Fruit fly (Drosophila melanogaster) whole organism, embryonic: ENCODE measurements around the gene CNMa.

Source experiments
- CG10209 ChIP-seq: fragments of 200-800 bp; sonication (Bioruptor generic); optimal IDR thresholded peaks from 3 replicates; lab custom pipeline; 2017; ENCODE audit warnings: missing biosample characterization, mild to moderate bottlenecking, missing genetic modification characterization, missing genetic modification reagents
- CG10267 ChIP-seq: fragments of 200-800 bp; sonication (Bioruptor generic); optimal IDR thresholded peaks from 2 replicates; lab custom pipeline; 2018; ENCODE audit warnings: missing biosample characterization, mild to moderate bottlenecking, missing genetic modification characterization, moderate library complexity
- CG10543 ChIP-seq: fragments of 200-800 bp; sonication (Bioruptor generic); optimal IDR thresholded peaks from 3 replicates; lab custom pipeline; 2017; ENCODE audit warnings: missing biosample characterization, mild to moderate bottlenecking, missing genetic modification characterization, moderate library complexity
- CG1233 ChIP-seq: fragments of 200-800 bp; sonication (Bioruptor generic); optimal IDR thresholded peaks from 4 replicates; lab custom pipeline; 2018; ENCODE audit warnings: missing biosample characterization, mild to moderate bottlenecking, missing genetic modification characterization
- CG14860 ChIP-seq: fragments of 200-800 bp; sonication (Bioruptor generic); IDR thresholded peaks from 3 replicates; pipeline ENCODE4 v1.3.6; 2022; ENCODE audit warnings: missing biosample characterization, missing genetic modification characterization; ENCODE audit not compliant: partially characterized antibody
- CG14965 ChIP-seq: fragments of 200-800 bp; sonication (Bioruptor generic); optimal IDR thresholded peaks from 2 replicates; lab custom pipeline; 2016; ENCODE audit warnings: missing biosample characterization, missing genetic modification characterization, borderline replicate concordance
- CG15514 ChIP-seq: fragments of 200-800 bp; sonication (Bioruptor generic); optimal IDR thresholded peaks from 3 replicates; lab custom pipeline; 2017; ENCODE audit warnings: missing biosample characterization, missing genetic modification characterization, mild to moderate bottlenecking, moderate library complexity, missing genetic modification reagents
- CG1647 ChIP-seq: fragments of 200-800 bp; sonication (Bioruptor generic); optimal IDR thresholded peaks from 3 replicates; lab custom pipeline; 2016; ENCODE audit warnings: missing biosample characterization, missing genetic modification characterization
- CG16813 ChIP-seq: fragments of 200-800 bp; sonication (Bioruptor generic); IDR thresholded peaks from 3 replicates; pipeline ENCODE4 v1.3.6; 2022; ENCODE audit warnings: missing biosample characterization, missing genetic modification characterization; ENCODE audit not compliant: partially characterized antibody
- CG17359 ChIP-seq: fragments of 200-800 bp; sonication (Bioruptor generic); optimal IDR thresholded peaks from 3 replicates; lab custom pipeline; 2018; ENCODE audit warnings: missing biosample characterization, mild to moderate bottlenecking, missing genetic modification characterization, moderate library complexity
- CG17829 ChIP-seq: fragments of 200-800 bp; optimal IDR thresholded peaks from 2 replicates; lab custom pipeline; 2019; ENCODE audit warnings: missing biosample characterization, mild to moderate bottlenecking, missing genetic modification characterization, moderate library complexity
- CG18476 ChIP-seq: fragments of 200-800 bp; sonication (Bioruptor generic); optimal IDR thresholded peaks from 2 replicates; lab custom pipeline; 2016; ENCODE audit warnings: missing biosample characterization, mild to moderate bottlenecking, missing genetic modification characterization
- CG18599 ChIP-seq: fragments of 200-800 bp; sonication (Bioruptor generic); optimal IDR thresholded peaks from 3 replicates; lab custom pipeline; 2017; ENCODE audit warnings: missing biosample characterization, missing genetic modification characterization, mild to moderate bottlenecking, moderate library complexity, missing genetic modification reagents
- CG2120 ChIP-seq: fragments of 200-800 bp; sonication (Bioruptor generic); optimal IDR thresholded peaks from 3 replicates; lab custom pipeline; 2016; ENCODE audit warnings: missing biosample characterization, missing genetic modification characterization
- CG3407 ChIP-seq: fragments of 200-800 bp; sonication (Bioruptor generic); optimal IDR thresholded peaks from 2 replicates; lab custom pipeline; 2018; ENCODE audit warnings: missing biosample characterization, mild to moderate bottlenecking, missing genetic modification characterization
- Camta ChIP-seq: fragments of 200-800 bp; sonication (Bioruptor generic); optimal IDR thresholded peaks from 2 replicates; lab custom pipeline; 2016; ENCODE audit warnings: missing biosample characterization, missing genetic modification characterization
- Chrac-16 ChIP-seq: fragments of 200-800 bp; sonication (Bioruptor generic); optimal IDR thresholded peaks from 3 replicates; lab custom pipeline; 2016; ENCODE audit warnings: missing biosample characterization, missing genetic modification characterization
- Dll ChIP-seq: fragments of 200-800 bp; sonication (Bioruptor generic); IDR thresholded peaks from 4 replicates; pipeline ENCODE4 v1.3.6; 2022; ENCODE audit warnings: missing biosample characterization, missing genetic modification characterization; ENCODE audit not compliant: partially characterized antibody
- Drgx ChIP-seq: fragments of 200-800 bp; sonication (Bioruptor generic); IDR thresholded peaks from 2 replicates; pipeline ENCODE4 v1.3.6; 2022; ENCODE audit warnings: missing biosample characterization, missing genetic modification characterization
- Fer3 ChIP-seq: fragments of 200-800 bp; sonication (Bioruptor generic); optimal IDR thresholded peaks from 2 replicates; lab custom pipeline; 2018; ENCODE audit warnings: missing biosample characterization, mild to moderate bottlenecking, missing genetic modification characterization, moderate library complexity
- Hr3 ChIP-seq: fragments of 200-800 bp; sonication (Bioruptor generic); optimal IDR thresholded peaks from 3 replicates; lab custom pipeline; 2016; ENCODE audit warnings: missing biosample characterization, missing genetic modification characterization
- NC2β ChIP-seq: fragments of 200-800 bp; sonication (Bioruptor generic); optimal IDR thresholded peaks from 2 replicates; lab custom pipeline; 2016; ENCODE audit warnings: missing biosample characterization, missing genetic modification characterization
- Ravus ChIP-seq: fragments of 200-800 bp; sonication (Bioruptor generic); IDR thresholded peaks from 2 replicates; pipeline ENCODE4 v1.3.6; 2022; ENCODE audit warnings: missing biosample characterization, missing genetic modification characterization
- Side ChIP-seq: fragments of 200-800 bp; sonication (Bioruptor generic); optimal IDR thresholded peaks from 2 replicates; lab custom pipeline; 2016; ENCODE audit warnings: missing biosample characterization, missing genetic modification characterization
- Sry-δ ChIP-seq: fragments of 200-800 bp; sonication (Bioruptor generic); optimal IDR thresholded peaks from 2 replicates; lab custom pipeline; 2016; ENCODE audit warnings: missing biosample characterization, missing genetic modification characterization
- Xbp1 ChIP-seq: fragments of 200-800 bp; sonication (Bioruptor generic); optimal IDR thresholded peaks from 3 replicates; lab custom pipeline; 2016; ENCODE audit warnings: missing biosample characterization, mild to moderate bottlenecking, missing genetic modification characterization
- YL-1 ChIP-seq: fragments of 200-800 bp; sonication (Bioruptor generic); optimal IDR thresholded peaks from 3 replicates; lab custom pipeline; 2017; ENCODE audit warnings: missing biosample characterization, mild to moderate bottlenecking, missing genetic modification characterization
- amos ChIP-seq: fragments of 200-800 bp; sonication (Bioruptor generic); IDR thresholded peaks from 2 replicates; pipeline ENCODE4 v1.3.6; 2022; ENCODE audit warnings: missing biosample characterization, missing genetic modification characterization; ENCODE audit not compliant: partially characterized antibody
- bcd ChIP-seq: fragments of 200-800 bp; sonication (Bioruptor generic); optimal IDR thresholded peaks from 2 replicates; lab custom pipeline; 2017; ENCODE audit warnings: missing biosample characterization, mild to moderate bottlenecking, missing genetic modification characterization
- cad ChIP-seq: fragments of >200 bp; optimal IDR thresholded peaks from 2 replicates; lab custom pipeline; 2017; ENCODE audit warnings: missing biosample characterization, missing genetic modification characterization
- ci ChIP-seq: fragments of 200-800 bp; sonication (Bioruptor generic); IDR thresholded peaks from 3 replicates; pipeline ENCODE4 v1.3.6; 2022; ENCODE audit warnings: missing biosample characterization, missing genetic modification characterization
- cwo ChIP-seq: fragments of 200-800 bp; sonication (Bioruptor generic); optimal IDR thresholded peaks from 3 replicates; lab custom pipeline; 2017; ENCODE audit warnings: missing biosample characterization, missing genetic modification characterization, mild to moderate bottlenecking, moderate library complexity, missing genetic modification reagents
- da ChIP-seq: fragments of 200-800 bp; sonication (Bioruptor generic); optimal IDR thresholded peaks from 2 replicates; lab custom pipeline; 2016; ENCODE audit warnings: missing biosample characterization, missing genetic modification characterization
- dysf ChIP-seq: fragments of 200-800 bp; sonication (Bioruptor generic); IDR thresholded peaks from 3 replicates; pipeline ENCODE4 v1.3.6; 2022; ENCODE audit warnings: missing biosample characterization, missing genetic modification characterization
- eyg ChIP-seq: fragments of 200-800 bp; sonication (Bioruptor generic); optimal IDR thresholded peaks from 3 replicates; lab custom pipeline; 2016; ENCODE audit warnings: missing biosample characterization, missing genetic modification characterization
- fd102C ChIP-seq: fragments of 200-800 bp; sonication (Bioruptor generic); optimal IDR thresholded peaks from 2 replicates; lab custom pipeline; 2018; ENCODE audit warnings: missing biosample characterization, mild to moderate bottlenecking, missing genetic modification characterization, moderate library complexity
- fd3F ChIP-seq: fragments of 200-800 bp; sonication (Bioruptor generic); optimal IDR thresholded peaks from 2 replicates; lab custom pipeline; 2018; ENCODE audit warnings: missing biosample characterization, mild to moderate bottlenecking, missing genetic modification characterization, moderate library complexity
- gem ChIP-seq: fragments of 200-800 bp; sonication (Bioruptor generic); optimal IDR thresholded peaks from 2 replicates; lab custom pipeline; 2019; ENCODE audit warnings: missing biosample characterization, mild to moderate bottlenecking, missing genetic modification characterization, moderate library complexity
- grn ChIP-seq: fragments of 200-800 bp; sonication (Bioruptor generic); optimal IDR thresholded peaks from 3 replicates; lab custom pipeline; 2017; ENCODE audit warnings: missing biosample characterization, missing genetic modification characterization
- gro ChIP-seq: fragments of 200-800 bp; sonication (Bioruptor generic); optimal IDR thresholded peaks from 2 replicates; lab custom pipeline; 2016; ENCODE audit warnings: missing biosample characterization, missing genetic modification characterization
- gsb-n ChIP-seq: fragments of 200-800 bp; sonication (Bioruptor generic); optimal IDR thresholded peaks from 3 replicates; lab custom pipeline; 2018; ENCODE audit warnings: missing biosample characterization, mild to moderate bottlenecking, missing genetic modification characterization
- inv ChIP-seq: fragments of 200-800 bp; sonication (Bioruptor generic); IDR thresholded peaks from 2 replicates; pipeline ENCODE4 v1.3.6; 2022; ENCODE audit warnings: missing biosample characterization, missing genetic modification characterization; ENCODE audit not compliant: partially characterized antibody
- phol ChIP-seq: fragments of 200-800 bp; sonication (Bioruptor generic); optimal IDR thresholded peaks from 3 replicates; lab custom pipeline; 2018; ENCODE audit warnings: missing biosample characterization, mild to moderate bottlenecking, missing genetic modification characterization, moderate library complexity
- sens-2 ChIP-seq: fragments of 200-800 bp; sonication (Bioruptor generic); IDR thresholded peaks from 2 replicates; pipeline ENCODE4 v1.3.6; 2022; ENCODE audit warnings: missing biosample characterization, missing genetic modification characterization
- slp2 ChIP-seq: fragments of 200-800 bp; sonication (Bioruptor generic); optimal IDR thresholded peaks from 2 replicates; lab custom pipeline; 2016; ENCODE audit warnings: missing biosample characterization, missing genetic modification characterization
- sna ChIP-seq: fragments of 200-800 bp; sonication (Bioruptor generic); IDR thresholded peaks from 2 replicates; pipeline ENCODE4 v1.3.6; 2022; ENCODE audit warnings: missing biosample characterization, missing genetic modification characterization; ENCODE audit not compliant: partially characterized antibody
- sug ChIP-seq: fragments of 200-800 bp; optimal IDR thresholded peaks from 2 replicates; lab custom pipeline; 2019; ENCODE audit warnings: missing biosample characterization, mild to moderate bottlenecking, missing genetic modification characterization, moderate library complexity
- ttk ChIP-seq: fragments of 200-800 bp; sonication (Bioruptor generic); IDR thresholded peaks from 2 replicates; pipeline ENCODE4 v2.1.2; 2022; ENCODE audit warnings: missing biosample characterization, missing genetic modification characterization
- tx ChIP-seq: fragments of 200-800 bp; sonication (Bioruptor generic); optimal IDR thresholded peaks from 2 replicates; lab custom pipeline; 2016; ENCODE audit warnings: missing biosample characterization, missing genetic modification characterization
- yki ChIP-seq: fragments of >200 bp; optimal IDR thresholded peaks from 3 replicates; lab custom pipeline; 2018
- zfh1 ChIP-seq: fragments of 200-800 bp; sonication (Bioruptor generic); IDR thresholded peaks from 3 replicates; pipeline ENCODE4 v1.3.6; 2022; ENCODE audit warnings: missing biosample characterization, missing genetic modification characterization

Gene CNMa

dm6 chr3L:1868841-1869240, 13.4 kb upstream of the CNMa start (continued):
- TF ChIP-seq Fer3 (tag; lab: Kevin White, UChicago) (peak; percentile 69), Hr3 (no peak), tx (GFP tag; lab: Kevin White, UChicago) (no peak), grn (GFP tag; lab: Kevin White, UChicago) (no peak), Sry-δ (no peak), eyg (no peak), inv (GFP tag; lab: Robert Waterston, UW) (no peak), CG10267 (tag; lab: Kevin White, UChicago) (no peak), CG10543 (GFP tag; lab: Kevin White, UChicago) (no peak), CG3407 (no peak), Xbp1 (no peak), yki (lab: Kevin White, UChicago) (no peak), bcd (GFP tag; lab: Kevin White, UChicago) (peak; percentile 23), CG17359 (tag; lab: Kevin White, UChicago) (peak; percentile 60), sna (no peak), Camta (no peak), YL-1 (GFP tag; lab: Kevin White, UChicago) (no peak), zfh1 (GFP tag; lab: Robert Waterston, UW) (peak; percentile 68; the same call in 2 of the 3 replicates), ttk (GFP tag; lab: Robert Waterston, UW) (peak; percentile 29; the same call in 1 of the 2 replicates), da (GFP tag; lab: Kevin White, UChicago) (no peak), NC2β (GFP tag; lab: Kevin White, UChicago) (no peak), ci (GFP tag; lab: Robert Waterston, UW) (no peak), CG2120 (peak; percentile 8), Chrac-16 (GFP tag; lab: Kevin White, UChicago) (no peak), CG18476 (GFP tag; lab: Kevin White, UChicago) (no peak), Drgx (GFP tag; lab: Robert Waterston, UW) (peak; percentile 72), gem (no peak), gro (GFP tag; lab: Kevin White, UChicago) (no peak), Dll (no peak), slp2 (GFP tag; lab: Kevin White, UChicago) (no peak), cad (GFP tag; lab: Kevin White, UChicago) (no peak), CG14965 (GFP tag; lab: Kevin White, UChicago) (no peak), CG10209 (GFP tag; lab: Kevin White, UChicago) (no peak), cwo (peak; percentile 2), phol (tag; lab: Kevin White, UChicago) (peak; percentile 8), Ravus (GFP tag; lab: Robert Waterston, UW) (no peak), CG14860 (GFP tag; lab: Robert Waterston, UW) (no peak), CG17829 (peak; percentile 18), CG15514 (no peak), sens-2 (no peak), fd3F (GFP tag; lab: Kevin White, UChicago) (no peak), amos (no peak), CG1647 (GFP tag; lab: Kevin White, UChicago) (no peak), CG18599 (GFP tag; lab: Kevin White, UChicago) (no peak), sug (tag; lab: Kevin White, UChicago) (no peak), CG1233 (GFP tag; lab: Kevin White, UChicago) (peak; percentile 50), gsb-n (tag; lab: Kevin White, UChicago) (no peak), dysf (GFP tag; lab: Robert Waterston, UW) (peak; percentile 78), fd102C (GFP tag; lab: Kevin White, UChicago) (no peak), CG16813 (GFP tag; lab: Robert Waterston, UW) (no peak), Side (GFP tag; lab: Kevin White, UChicago) (no peak)
